Worm (Caenorhabditis elegans): Measurements from ENCODE around the gene gln-6.

- TF ChIP-seq aly-1 (tag; optimal IDR thresholded peaks at IDR 0.05) (no peak), ama-1 (optimal IDR thresholded peaks at IDR 0.05) (no peak), ets-7 (tag; optimal IDR thresholded peaks at IDR 0.05) (no peak), hmg-4 (GFP tag; optimal IDR thresholded peaks at IDR 0.05) (no peak), pes-1 (GFP tag; IDR thresholded peaks at IDR 0.05) (no peak), hnd-1 (tag; optimal IDR thresholded peaks at IDR 0.05) (no peak), flt-1 (GFP tag; IDR thresholded peaks at IDR 0.05) (no peak), tbx-11 (GFP tag; IDR thresholded peaks at IDR 0.05) (no peak), ceh-36 (tag; optimal IDR thresholded peaks at IDR 0.05) (no peak), F13C5.2 (tag; optimal IDR thresholded peaks at IDR 0.05) (no peak), sea-1 (GFP tag; conservative IDR thresholded peaks at IDR 0.05) (no peak), hmbx-1 (tag; optimal IDR thresholded peaks at IDR 0.05) (no peak)
Observed at ce11 chrIV:9755713-9756112, 15.0 kb upstream of the gln-6 start.
